Worm (Caenorhabditis elegans) whole organism, mixed stage, embryonic: ENCODE results near the gene ndub-2.

Experiments
- lin-32 ChIP-seq: fragments of 200-800 bp; sonication (Bioruptor generic); optimal IDR thresholded peaks from 2 replicates; lab custom pipeline; 2018; ENCODE audit warnings: mild to moderate bottlenecking, missing genetic modification characterization, missing compliant biosample characterization
- nhr-12 ChIP-seq: fragments of 150-350 bp; optimal IDR thresholded peaks from 2 replicates; lab custom pipeline; 2014; ENCODE audit warnings: missing biosample characterization, missing genetic modification characterization
- nhr-237 ChIP-seq: fragments of 150-350 bp; optimal IDR thresholded peaks from 2 replicates; lab custom pipeline; 2014; ENCODE audit warnings: missing biosample characterization, missing genetic modification characterization
- nhr-76 ChIP-seq: sonication (generic microtip); optimal IDR thresholded peaks from 2 replicates; lab custom pipeline; 2017; ENCODE audit warnings: missing biosample characterization, missing genetic modification characterization
- snpc-4 ChIP-seq: fragments of 150-350 bp; optimal IDR thresholded peaks from 2 replicates; lab custom pipeline; 2014; ENCODE audit warnings: missing biosample characterization, missing genetic modification characterization
- unc-39 ChIP-seq: fragments of 150-350 bp; optimal IDR thresholded peaks from 2 replicates; lab custom pipeline; 2014; ENCODE audit warnings: missing biosample characterization, missing genetic modification characterization

ce11 chrII:8964049-8964448, 32.1 kb upstream of the ndub-2 start, which contains the start of gene sftd-3:
- TF ChIP-seq nhr-76 (tag; lab: Kevin White, UChicago): no peak
- TF ChIP-seq nhr-237: no peak
- no peak for TF ChIP-seq snpc-4
- no peak for TF ChIP-seq unc-39 (tag; lab: Kevin White, UChicago)
- TF ChIP-seq lin-32 (GFP tag; lab: Kevin White, UChicago): no peak
- no peak for TF ChIP-seq nhr-12
